Fruit fly (Drosophila melanogaster) whole organism, embryonic: ENCODE results near the gene Gycalpha99B.
A peak's percentile ranks its signal among the peaks of the same experiment; 100 is the strongest.

Source experiments
- B-H2 ChIP-seq: fragments of 200-800 bp; sonication (Bioruptor generic); optimal IDR thresholded peaks from 2 replicates; lab custom pipeline; 2018; ENCODE audit warnings: missing biosample characterization, mild to moderate bottlenecking, missing genetic modification characterization
- CG10979 ChIP-seq: fragments of 200-800 bp; sonication (Bioruptor generic); optimal IDR thresholded peaks from 2 replicates; lab custom pipeline; 2018; ENCODE audit warnings: missing biosample characterization, mild to moderate bottlenecking, missing genetic modification characterization, moderate library complexity
- Dip3 ChIP-seq: fragments of 200-800 bp; sonication (Bioruptor generic); optimal IDR thresholded peaks from 3 replicates; lab custom pipeline; 2016; ENCODE audit warnings: missing biosample characterization, missing genetic modification characterization
- Taf1 ChIP-seq: fragments of 200-800 bp; sonication (Bioruptor generic); IDR thresholded peaks from 2 replicates; pipeline ENCODE4 v1.3.6; 2022; ENCODE audit warnings: missing biosample characterization, missing genetic modification characterization

DNA sequence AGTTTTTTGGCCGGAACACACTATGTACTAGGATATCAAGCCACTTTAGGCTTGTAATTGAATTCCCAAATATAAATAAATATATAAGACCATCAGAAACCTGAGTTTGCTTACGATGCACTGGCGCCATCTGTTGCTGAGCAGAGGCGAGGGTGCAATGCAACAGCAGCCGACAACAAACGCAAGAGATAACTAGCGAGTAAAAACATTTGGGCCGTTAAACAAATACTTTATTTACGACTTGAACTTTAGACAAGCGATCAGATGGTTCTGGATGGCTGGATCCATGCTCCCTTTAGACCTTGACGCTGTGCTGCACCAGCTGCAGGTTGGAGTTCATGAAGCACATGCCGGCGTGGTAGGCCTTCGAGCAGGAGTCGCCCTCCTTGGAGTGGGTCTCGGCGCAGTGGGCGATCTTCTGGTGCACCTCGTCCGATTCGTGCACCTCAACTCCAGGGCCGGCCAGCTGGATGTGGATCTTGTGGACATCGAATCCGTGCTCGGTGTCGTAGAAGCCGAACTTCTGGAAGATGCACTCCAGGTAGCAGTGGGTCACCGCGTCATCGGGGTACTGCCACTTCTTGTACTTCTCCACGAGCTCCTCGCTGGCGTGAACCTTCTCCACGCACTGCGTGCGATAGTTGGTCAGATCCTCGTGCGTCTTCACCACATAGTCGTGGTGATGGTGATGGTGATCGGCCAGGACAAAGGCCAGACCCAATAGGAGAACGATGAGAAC lies 33.9 kb downstream of the Gycalpha99B start:
- TF ChIP-seq Dip3 = no peak
- TF ChIP-seq Taf1 (GFP tag; lab: Robert Waterston, UW) = no peak
- TF ChIP-seq CG10979 (tag; lab: Kevin White, UChicago) = peak; percentile 71
- TF ChIP-seq B-H2 = no peak
